Worm (Caenorhabditis elegans): ENCODE results near the gene nhx-2.

DNA sequence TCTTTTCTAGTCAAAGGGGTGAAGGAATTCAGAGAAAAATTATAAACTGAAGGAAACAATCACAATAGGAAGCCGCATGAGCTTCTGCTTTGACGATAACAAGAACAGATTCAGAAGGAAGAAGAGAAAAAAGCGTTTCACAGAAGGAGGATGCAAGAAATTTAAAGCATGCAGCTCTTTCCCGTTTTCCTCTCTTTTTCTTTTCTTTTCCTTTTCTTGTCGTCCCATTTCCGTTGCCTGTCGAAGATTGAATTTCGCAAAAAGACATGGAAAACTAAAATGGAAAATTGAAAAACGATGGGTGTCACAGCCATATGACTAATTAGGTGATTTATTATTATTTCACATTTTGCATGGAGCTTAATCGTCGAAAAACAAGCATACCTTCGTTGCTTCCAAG lies 22.4 kb upstream of the nhx-2 start:
- TF ChIP-seq ets-7 (tag; optimal IDR thresholded peaks at IDR 0.05) (no peak), ama-1 (optimal IDR thresholded peaks at IDR 0.05) (no peak), tra-4 (tag; optimal IDR thresholded peaks at IDR 0.05) (no peak), ceh-13 (GFP tag; optimal IDR thresholded peaks at IDR 0.05) (no peak), tbx-11 (GFP tag; IDR thresholded peaks at IDR 0.05) (no peak), F13C5.2 (tag; optimal IDR thresholded peaks at IDR 0.05) (no peak), hmg-4 (GFP tag; optimal IDR thresholded peaks at IDR 0.05) (no peak), B0310.2 (tag; optimal IDR thresholded peaks at IDR 0.05) (no peak), sea-1 (GFP tag; conservative IDR thresholded peaks at IDR 0.05) (no peak), flt-1 (GFP tag; IDR thresholded peaks at IDR 0.05) (no peak), aly-1 (tag; optimal IDR thresholded peaks at IDR 0.05) (no peak), ceh-36 (tag; optimal IDR thresholded peaks at IDR 0.05) (no peak)

Measured in whole organism, early embryonic.